Worm (Caenorhabditis elegans) whole organism, late embryonic: ENCODE data around the gene inx-5.

Experiments used
- ceh-30 ChIP-seq: fragments of 150-350 bp; optimal IDR thresholded peaks from 2 replicates; lab custom pipeline; 2014; ENCODE audit warnings: missing biosample characterization, missing genetic modification characterization
- nhr-11 ChIP-seq: fragments of 150-350 bp; optimal IDR thresholded peaks from 2 replicates; lab custom pipeline; 2014; ENCODE audit warnings: missing biosample characterization, missing genetic modification characterization
- pag-3 ChIP-seq: sonication (generic microtip); optimal IDR thresholded peaks from 2 replicates; lab custom pipeline; 2016; ENCODE audit warnings: missing compliant biosample characterization, missing genetic modification characterization, borderline replicate concordance

DNA sequence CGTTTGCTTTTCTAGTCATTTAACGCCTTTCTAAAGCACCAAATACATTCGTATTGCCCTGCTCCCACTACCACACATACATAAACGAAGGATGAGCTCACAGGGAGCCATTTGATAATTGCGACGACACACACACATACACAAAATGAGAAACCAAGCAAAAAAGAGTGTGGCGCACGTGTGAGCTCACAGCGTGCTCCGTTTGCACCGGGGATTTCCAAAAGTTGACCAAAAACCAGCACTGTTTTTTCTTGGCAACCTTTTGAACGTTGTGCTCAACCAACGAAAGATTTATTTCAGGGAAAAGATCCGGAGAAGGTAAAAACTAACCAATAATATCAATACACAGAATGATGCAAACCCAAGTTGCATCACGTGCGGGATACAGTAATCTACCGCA is 27.3 kb downstream of the inx-5 start, which contains the start of gene ksr-1:
- no peak for TF ChIP-seq pag-3 (tag; lab: Kevin White, UChicago)
- TF ChIP-seq ceh-30 (tag; lab: Kevin White, UChicago): no peak
- TF ChIP-seq nhr-11 (tag; lab: Kevin White, UChicago): no peak
